Worm (Caenorhabditis elegans): Measurements from ENCODE around the gene srh-304.

DNA sequence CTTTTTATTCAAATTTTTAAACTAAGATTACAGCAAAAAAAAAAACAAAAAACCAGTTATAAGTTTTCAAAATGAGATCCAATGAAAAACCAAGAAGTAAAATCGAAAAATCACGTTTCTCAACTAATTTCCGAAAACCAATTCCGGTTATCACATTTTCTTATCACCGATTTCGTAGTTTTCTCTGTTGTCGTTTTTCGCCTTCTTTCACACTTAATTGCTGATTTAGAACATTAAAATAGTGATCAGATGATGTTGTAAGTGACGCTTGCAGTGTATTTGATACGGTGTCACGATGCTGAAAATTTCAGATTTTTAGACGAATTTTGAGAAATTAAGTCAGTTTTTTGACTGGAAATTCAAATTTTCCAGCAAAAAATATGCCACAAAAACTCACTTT is 48.1 kb upstream of the srh-304 start:
- TF ChIP-seq mab-9 (GFP tag; IDR thresholded peaks at IDR 0.05) (no peak), mep-1 (tag; optimal IDR thresholded peaks at IDR 0.05) (no peak), ama-1 (optimal IDR thresholded peaks at IDR 0.05) (no peak), ceh-63 (GFP tag; optimal IDR thresholded peaks at IDR 0.05) (no peak), sptf-1 (tag; optimal IDR thresholded peaks at IDR 0.05) (no peak), zag-1 (tag; optimal IDR thresholded peaks at IDR 0.05) (no peak), swsn-7 (tag; optimal IDR thresholded peaks at IDR 0.05) (no peak)

All from whole organism, L1 larva.